Worm (Caenorhabditis elegans) whole organism, young adult: ENCODE data around the gene F19F10.14.

ENCODE experiments used
- B0261.1 ChIP-seq: sonication (generic microtip); optimal IDR thresholded peaks from 2 replicates; lab custom pipeline; 2016; ENCODE audit warnings: mild to moderate bottlenecking, missing genetic modification characterization, moderate library complexity, missing compliant biosample characterization
- F37B4.10 ChIP-seq: fragments of 200-800 bp; sonication (Bioruptor generic); IDR thresholded peaks from 2 replicates; pipeline ENCODE4 v1.3.6; 2022; ENCODE audit warnings: missing genetic modification characterization, missing compliant biosample characterization
- F49E8.2 ChIP-seq: sonication (generic microtip); optimal IDR thresholded peaks from 3 replicates; lab custom pipeline; 2017; ENCODE audit warnings: missing genetic modification characterization, mild to moderate bottlenecking, missing compliant biosample characterization, antibody characterized with exemption, moderate library complexity; ENCODE audit not compliant: insufficient read depth
- F52B5.7 ChIP-seq: sonication (generic microtip); optimal IDR thresholded peaks from 2 replicates; lab custom pipeline; 2016; ENCODE audit warnings: mild to moderate bottlenecking, missing genetic modification characterization, missing compliant biosample characterization
- F55B11.4 ChIP-seq: sonication (generic microtip); optimal IDR thresholded peaks from 2 replicates; lab custom pipeline; 2016; ENCODE audit warnings: missing compliant biosample characterization, missing genetic modification characterization, borderline replicate concordance; ENCODE audit not compliant: insufficient read depth
- K11D2.4 ChIP-seq: fragments of 200-800 bp; sonication (Bioruptor generic); IDR thresholded peaks from 2 replicates; pipeline ENCODE4 v1.3.6; 2022; ENCODE audit warnings: missing genetic modification reagents, missing genetic modification characterization, missing compliant biosample characterization
- K12H6.12 ChIP-seq: fragments of 200-800 bp; sonication (Bioruptor generic); optimal IDR thresholded peaks from 2 replicates; lab custom pipeline; 2018; ENCODE audit warnings: mild to moderate bottlenecking, missing genetic modification characterization, missing compliant biosample characterization
- T26A5.8 ChIP-seq: sonication (generic microtip); optimal IDR thresholded peaks from 2 replicates; lab custom pipeline; 2016; ENCODE audit warnings: missing genetic modification characterization, missing compliant biosample characterization
- Y56A3A.18 ChIP-seq: fragments of 200-800 bp; sonication (Bioruptor generic); IDR thresholded peaks from 2 replicates; pipeline ENCODE4 v1.3.6; 2022; ENCODE audit warnings: missing genetic modification reagents, missing genetic modification characterization, missing compliant biosample characterization
- Y67H2A.10 ChIP-seq: fragments of 200-800 bp; sonication (Bioruptor generic); conservative IDR thresholded peaks from 2 replicates; pipeline ENCODE4 v1.3.6; 2022; ENCODE audit warnings: missing genetic modification reagents, missing genetic modification characterization, missing compliant biosample characterization
- ZK185.1 ChIP-seq: sonication (generic microtip); optimal IDR thresholded peaks from 2 replicates; lab custom pipeline; 2016; ENCODE audit warnings: mild to moderate bottlenecking, missing genetic modification characterization, missing compliant biosample characterization; ENCODE audit not compliant: poor library complexity, severe bottlenecking
- akir-1 ChIP-seq: fragments of 200-800 bp; sonication (Bioruptor generic); optimal IDR thresholded peaks from 2 replicates; lab custom pipeline; 2018; ENCODE audit warnings: mild to moderate bottlenecking, missing genetic modification characterization, moderate library complexity, missing compliant biosample characterization
- ama-1 ChIP-seq, 3 experiments: fragments of 150-350 bp in 1 of 3; sonication (generic microtip) in 2 of 3; optimal IDR thresholded peaks; 2 replicates each; lab custom pipeline; 2014 to 2018; ENCODE audit warnings: missing biosample characterization in 2 of 3, missing genetic modification characterization in 2 of 3, missing genetic modification reagents in 2 of 3
- aptf-3 ChIP-seq: fragments of 200-800 bp; sonication (Bioruptor generic); IDR thresholded peaks from 2 replicates; pipeline ENCODE4 v1.3.6; 2022; ENCODE audit warnings: missing genetic modification characterization, missing compliant biosample characterization
- atf-7 ChIP-seq: sonication (generic microtip); optimal IDR thresholded peaks from 2 replicates; lab custom pipeline; 2017; ENCODE audit warnings: mild to moderate bottlenecking, missing genetic modification characterization, missing compliant biosample characterization
- attf-3 ChIP-seq: fragments of 200-800 bp; sonication (Bioruptor generic); conservative IDR thresholded peaks from 2 replicates; pipeline ENCODE4 v1.3.6; 2022; ENCODE audit warnings: missing genetic modification reagents, missing genetic modification characterization, missing compliant biosample characterization
- attf-5 ChIP-seq: fragments of 200-800 bp; sonication (Bioruptor generic); optimal IDR thresholded peaks from 2 replicates; lab custom pipeline; 2018; ENCODE audit warnings: mild to moderate bottlenecking, missing genetic modification characterization, missing compliant biosample characterization
- ceh-58 ChIP-seq: fragments of 200-800 bp; sonication (Bioruptor generic); IDR thresholded peaks from 2 replicates; pipeline ENCODE4 v1.3.6; 2022; ENCODE audit warnings: missing genetic modification characterization, missing compliant biosample characterization
- dox-1 ChIP-seq: fragments of 200-800 bp; sonication (Bioruptor generic); IDR thresholded peaks from 2 replicates; pipeline ENCODE4 v1.3.6; 2022; ENCODE audit warnings: missing genetic modification reagents, missing genetic modification characterization, missing compliant biosample characterization
- efl-1 ChIP-seq: fragments of 150-350 bp; optimal IDR thresholded peaks from 2 replicates; lab custom pipeline; 2014; ENCODE audit warnings: missing biosample characterization, missing genetic modification reagents, missing genetic modification characterization
- egl-18 ChIP-seq: fragments of 200-800 bp; sonication (Bioruptor generic); IDR thresholded peaks from 2 replicates; pipeline ENCODE4 v1.3.6; 2022; ENCODE audit warnings: missing genetic modification reagents, missing genetic modification characterization, missing compliant biosample characterization
- egl-44 ChIP-seq: fragments of 200-800 bp; sonication (Bioruptor generic); IDR thresholded peaks from 2 replicates; pipeline ENCODE4 v1.3.6; 2022; ENCODE audit warnings: missing genetic modification reagents, missing genetic modification characterization, missing compliant biosample characterization
- hlh-12 ChIP-seq: sonication (generic microtip); optimal IDR thresholded peaks from 2 replicates; lab custom pipeline; 2016; ENCODE audit warnings: missing genetic modification characterization, missing compliant biosample characterization
- hlh-26 ChIP-seq: fragments of 200-800 bp; sonication (Bioruptor generic); conservative IDR thresholded peaks from 2 replicates; pipeline ENCODE4 v1.3.6; 2022; ENCODE audit warnings: missing genetic modification reagents, missing genetic modification characterization, missing compliant biosample characterization
- hmg-20 ChIP-seq: fragments of 200-800 bp; sonication (Bioruptor generic); IDR thresholded peaks from 2 replicates; pipeline ENCODE4 v1.3.6; 2022; ENCODE audit warnings: missing genetic modification reagents, missing genetic modification characterization, missing compliant biosample characterization
- lag-1 ChIP-seq: fragments of 200-800 bp; sonication (Bioruptor generic); IDR thresholded peaks from 2 replicates; pipeline ENCODE4 v1.3.6; 2022; ENCODE audit warnings: missing genetic modification reagents, missing genetic modification characterization, missing compliant biosample characterization
- let-607 ChIP-seq, 2 experiments: fragments of 200-800 bp in 1 of 2; sonication (Bioruptor generic) in 1 of 2; sonication (generic microtip) in 1 of 2; optimal IDR thresholded peaks; 2 replicates each; lab custom pipeline; 2016 to 2018; ENCODE audit warnings: mild to moderate bottlenecking in 2 of 2, missing compliant biosample characterization in 2 of 2, missing genetic modification characterization in 2 of 2, moderate library complexity in 2 of 2, missing genotype in 1 of 2
- lin-40 ChIP-seq: sonication (generic microtip); optimal IDR thresholded peaks from 2 replicates; lab custom pipeline; 2016; ENCODE audit warnings: missing genetic modification characterization, mild to moderate bottlenecking, missing compliant biosample characterization, missing genotype, missing genetic modification reagents
- lin-54 ChIP-seq: fragments of 200-800 bp; sonication (Bioruptor generic); optimal IDR thresholded peaks from 2 replicates; lab custom pipeline; 2018; ENCODE audit warnings: mild to moderate bottlenecking, missing genetic modification characterization, missing compliant biosample characterization
- madf-10 ChIP-seq: sonication (generic microtip); optimal IDR thresholded peaks from 2 replicates; lab custom pipeline; 2016; ENCODE audit warnings: mild to moderate bottlenecking, missing genetic modification characterization, missing compliant biosample characterization
- madf-3 ChIP-seq: fragments of 200-800 bp; sonication (Bioruptor generic); IDR thresholded peaks from 2 replicates; pipeline ENCODE4 v1.3.6; 2022; ENCODE audit warnings: missing genetic modification reagents, missing genetic modification characterization, missing compliant biosample characterization
- mcd-1 ChIP-seq: fragments of 200-800 bp; sonication (Bioruptor generic); IDR thresholded peaks from 2 replicates; pipeline ENCODE4 v1.3.6; 2022; ENCODE audit warnings: missing genetic modification reagents, missing genetic modification characterization, missing compliant biosample characterization
- nfya-1 ChIP-seq: sonication (generic microtip); optimal IDR thresholded peaks from 2 replicates; lab custom pipeline; 2017; ENCODE audit warnings: antibody characterized with exemption, missing compliant biosample characterization, missing genetic modification characterization, borderline replicate concordance; ENCODE audit not compliant: insufficient read depth
- nhr-120 ChIP-seq: fragments of 200-800 bp; sonication (Bioruptor generic); IDR thresholded peaks from 2 replicates; pipeline ENCODE4 v1.3.6; 2022; ENCODE audit warnings: missing genetic modification characterization, missing compliant biosample characterization
- nhr-179 ChIP-seq: sonication (generic microtip); optimal IDR thresholded peaks from 2 replicates; lab custom pipeline; 2016; ENCODE audit warnings: mild to moderate bottlenecking, missing genetic modification characterization, missing compliant biosample characterization
- nhr-27 ChIP-seq: fragments of 200-800 bp; sonication (Bioruptor generic); optimal IDR thresholded peaks from 2 replicates; lab custom pipeline; 2018; ENCODE audit warnings: mild to moderate bottlenecking, missing genetic modification characterization, moderate library complexity, missing compliant biosample characterization
- nhr-90 ChIP-seq: sonication (generic microtip); optimal IDR thresholded peaks from 2 replicates; lab custom pipeline; 2016; ENCODE audit warnings: missing genotype, mild to moderate bottlenecking, missing genetic modification characterization, missing compliant biosample characterization
- sea-2 ChIP-seq: fragments of 200-800 bp; sonication (Bioruptor generic); IDR thresholded peaks from 2 replicates; pipeline ENCODE4 v1.3.6; 2022; ENCODE audit warnings: missing genetic modification characterization, missing compliant biosample characterization
- snpc-1.1 ChIP-seq: sonication (generic microtip); optimal IDR thresholded peaks from 2 replicates; lab custom pipeline; 2017; ENCODE audit warnings: missing genetic modification characterization, mild to moderate bottlenecking, missing compliant biosample characterization, antibody characterized with exemption, moderate library complexity, missing genotype, missing genetic modification reagents; ENCODE audit not compliant: insufficient read depth
- snpc-3.4 ChIP-seq: sonication (generic microtip); optimal IDR thresholded peaks from 2 replicates; lab custom pipeline; 2017; ENCODE audit warnings: missing genetic modification characterization, mild to moderate bottlenecking, missing compliant biosample characterization, antibody characterized with exemption, moderate library complexity, missing genotype, missing genetic modification reagents
- snpc-4 ChIP-seq, 5 experiments: fragments of 150-350 bp in 1 of 5; sonication (generic microtip) in 4 of 5; optimal IDR thresholded peaks; 2 replicates each; lab custom pipeline; 2014 to 2018; ENCODE audit warnings: missing genetic modification characterization in 5 of 5, missing biosample characterization in 3 of 5, antibody characterized with exemption in 2 of 5, mild to moderate bottlenecking in 2 of 5, missing compliant biosample characterization in 2 of 5, missing genotype in 2 of 5, moderate library complexity in 2 of 5, missing genetic modification reagents in 1 of 5
- somi-1 ChIP-seq: fragments of 200-800 bp; sonication (Bioruptor generic); optimal IDR thresholded peaks from 2 replicates; lab custom pipeline; 2018; ENCODE audit warnings: mild to moderate bottlenecking, missing genetic modification characterization, missing compliant biosample characterization
- sptf-2 ChIP-seq: fragments of 200-800 bp; sonication (Bioruptor generic); optimal IDR thresholded peaks from 2 replicates; lab custom pipeline; 2018; ENCODE audit warnings: mild to moderate bottlenecking, missing genetic modification characterization, missing compliant biosample characterization
- tbp1 ChIP-seq: fragments of 200-800 bp; sonication (Bioruptor generic); optimal IDR thresholded peaks from 2 replicates; lab custom pipeline; 2018; ENCODE audit warnings: mild to moderate bottlenecking, missing genetic modification characterization, missing compliant biosample characterization
- tbx-9 ChIP-seq: sonication (generic microtip); optimal IDR thresholded peaks from 2 replicates; lab custom pipeline; 2016; ENCODE audit warnings: borderline replicate concordance, missing genetic modification characterization, inconsistent platforms, missing compliant biosample characterization
- xnd-1 ChIP-seq: sonication (generic microtip); optimal IDR thresholded peaks from 2 replicates; lab custom pipeline; 2016; ENCODE audit warnings: missing genotype, missing genetic modification reagents, missing genetic modification characterization, missing compliant biosample characterization
- ztf-25 ChIP-seq: fragments of 200-800 bp; sonication (Bioruptor generic); IDR thresholded peaks from 2 replicates; pipeline ENCODE4 v1.3.6; 2022; ENCODE audit warnings: missing genetic modification reagents, missing genetic modification characterization, missing compliant biosample characterization
- ztf-28 ChIP-seq: fragments of 200-800 bp; sonication (Bioruptor generic); IDR thresholded peaks from 2 replicates; pipeline ENCODE4 v1.3.6; 2022; ENCODE audit warnings: missing genetic modification reagents, missing genetic modification characterization, missing compliant biosample characterization

F19F10.14 gene

ce11 chrV:7580378-7580777, 9.5 kb upstream of the F19F10.14 start, which contains the start of gene ets-6 (continued):
- TF ChIP-seq aptf-3 (no peak), K12H6.12 (no peak), xnd-1 (tag; lab: Kevin White, UChicago) (no peak), F49E8.2 (tag; lab: Kevin White, UChicago) (no peak), efl-1 (GFP tag; lab: Kevin White, UChicago) (peak; percentile 10), B0261.1 (tag; lab: Kevin White, UChicago) (no peak), snpc-3.4 (tag; lab: Kevin White, UChicago) (peak; percentile 17), attf-3 (GFP tag; lab: Robert Waterston, UW) (no peak), attf-5 (GFP tag; lab: Kevin White, UChicago) (peak; percentile 78), nfya-1 (tag; lab: Kevin White, UChicago) (no peak), dox-1 (GFP tag; lab: Robert Waterston, UW) (peak; percentile 56), lin-54 (GFP tag; lab: Kevin White, UChicago) (peak; percentile 22), madf-3 (GFP tag; lab: Robert Waterston, UW) (no peak), snpc-4 (GFP tag; optimal IDR thresholded peaks at IDR 0.05; lab: Kevin White, UChicago) (no peak), snpc-4 (tag; optimal IDR thresholded peaks at IDR 0.05; lab: Kevin White, UChicago) (no peak), hlh-26 (GFP tag; lab: Robert Waterston, UW) (no peak), snpc-1.1 (tag; lab: Kevin White, UChicago) (no peak), somi-1 (GFP tag; lab: Kevin White, UChicago) (no peak), akir-1 (GFP tag; lab: Kevin White, UChicago) (no peak), tbp1 (GFP tag; lab: Kevin White, UChicago) (peak; percentile 4), lin-40 (tag; lab: Kevin White, UChicago) (peak; percentile 21), hlh-12 (tag; lab: Kevin White, UChicago) (no peak), Y67H2A.10 (GFP tag; lab: Robert Waterston, UW) (no peak), mcd-1 (GFP tag; lab: Robert Waterston, UW) (peak; percentile 93), F55B11.4 (tag; lab: Kevin White, UChicago) (no peak), F52B5.7 (no peak), K11D2.4 (GFP tag; lab: Robert Waterston, UW) (no peak), Y56A3A.18 (GFP tag; lab: Robert Waterston, UW) (no peak), hmg-20 (GFP tag; lab: Robert Waterston, UW) (no peak), sptf-2 (no peak), atf-7 (tag; lab: Kevin White, UChicago) (no peak), let-607 (tag; optimal IDR thresholded peaks at IDR 0.05; lab: Kevin White, UChicago) (no peak), egl-44 (GFP tag; lab: Robert Waterston, UW) (no peak), F37B4.10 (GFP tag; lab: Robert Waterston, UW) (no peak), nhr-120 (GFP tag; lab: Robert Waterston, UW) (no peak), nhr-179 (tag; lab: Kevin White, UChicago) (no peak), ceh-58 (GFP tag; lab: Robert Waterston, UW) (no peak), ZK185.1 (no peak), nhr-27 (tag; lab: Kevin White, UChicago) (no peak), T26A5.8 (tag; lab: Kevin White, UChicago) (no peak), egl-18 (GFP tag; lab: Robert Waterston, UW) (no peak), madf-10 (tag; lab: Kevin White, UChicago) (no peak), sea-2 (no peak), tbx-9 (tag; lab: Kevin White, UChicago) (no peak), ztf-25 (GFP tag; lab: Robert Waterston, UW) (no peak), nhr-90 (tag; lab: Kevin White, UChicago) (no peak), lag-1 (no peak), ztf-28 (GFP tag; lab: Robert Waterston, UW) (no peak), ama-1 (optimal IDR thresholded peaks at IDR 0.05; lab: Kevin White, UChicago) (no peak), ama-1 (GFP tag; optimal IDR thresholded peaks at IDR 0.05; lab: Kevin White, UChicago) (no peak)
